Fruit fly (Drosophila melanogaster): ENCODE data around the gene ppk21.

ppk21 gene

dm6 chr3R:29690539-29690852 is 25.9 kb downstream of the ppk21 start (continued):
- TF ChIP-seq GATAe (GFP tag; conservative IDR thresholded peaks at IDR 0.05): no peak
- no peak for TF ChIP-seq insv (GFP tag; optimal IDR thresholded peaks at IDR 0.05)
- no peak for TF ChIP-seq CrebB (tag; optimal IDR thresholded peaks at IDR 0.05)
- no peak for TF ChIP-seq Awh (GFP tag; IDR thresholded peaks at IDR 0.05)
- no peak for TF ChIP-seq Hey (tag; optimal IDR thresholded peaks at IDR 0.05)
- TF ChIP-seq CG34224 (GFP tag; IDR thresholded peaks at IDR 0.05; ENCODE audit: partially characterized antibody): no peak
- peak; percentile 53 for TF ChIP-seq gsb-n (tag; optimal IDR thresholded peaks at IDR 0.05)
- peak; percentile 30 for TF ChIP-seq CG10267 (tag; optimal IDR thresholded peaks at IDR 0.05)
- TF ChIP-seq slp2 (GFP tag; optimal IDR thresholded peaks at IDR 0.05): peak; percentile 11
- no peak for TF ChIP-seq cwo (GFP tag; optimal IDR thresholded peaks at IDR 0.05)
- no peak for TF ChIP-seq schlank (tag; optimal IDR thresholded peaks at IDR 0.05)
- no peak for TF ChIP-seq CG32532 (GFP tag; IDR thresholded peaks at IDR 0.05)
- no peak for TF ChIP-seq CG8290 (GFP tag; optimal IDR thresholded peaks at IDR 0.05)
- no peak for TF ChIP-seq CG8290 (tag; optimal IDR thresholded peaks at IDR 0.05)
- TF ChIP-seq CkIIα-i1 (GFP tag; IDR thresholded peaks at IDR 0.05): no peak
- peak; percentile 37 for TF ChIP-seq Xbp1 (GFP tag; optimal IDR thresholded peaks at IDR 0.05)
- TF ChIP-seq CG4820 (GFP tag; optimal IDR thresholded peaks at IDR 0.05): peak; percentile 24
- peak; percentile 26 for TF ChIP-seq CG1602 (GFP tag; optimal IDR thresholded peaks at IDR 0.05)
- no peak for TF ChIP-seq CG1832 (GFP tag; optimal IDR thresholded peaks at IDR 0.05)
- TF ChIP-seq Nf-YC (tag; optimal IDR thresholded peaks at IDR 0.05): no peak
- peak; percentile 29; the same call in 1 of the 3 replicates for TF ChIP-seq Aef1 (GFP tag; IDR thresholded peaks at IDR 0.05)
- peak; percentile 53 for TF ChIP-seq Ssrp (tag; optimal IDR thresholded peaks at IDR 0.05)
- no peak for TF ChIP-seq CG1792 (GFP tag; optimal IDR thresholded peaks at IDR 0.05)
- no peak for TF ChIP-seq salm (tag; optimal IDR thresholded peaks at IDR 0.05)
- peak; percentile 95 for TF ChIP-seq sens (GFP tag)
- TF ChIP-seq bab2 (GFP tag; optimal IDR thresholded peaks at IDR 0.05): peak; percentile 28
- TF ChIP-seq Fer1 (GFP tag; optimal IDR thresholded peaks at IDR 0.05): no peak
- peak; percentile 68 for TF ChIP-seq CG10979 (tag; optimal IDR thresholded peaks at IDR 0.05)
- no peak for TF ChIP-seq shn (GFP tag; optimal IDR thresholded peaks at IDR 0.05)
- no peak for TF ChIP-seq maf-S (GFP tag; optimal IDR thresholded peaks at IDR 0.05)
- no peak for TF ChIP-seq her (GFP tag; optimal IDR thresholded peaks at IDR 0.05)
- TF ChIP-seq CG18764 (GFP tag; optimal IDR thresholded peaks at IDR 0.05): no peak
- TF ChIP-seq B-H1 (GFP tag; IDR thresholded peaks at IDR 0.05): no peak
- no peak for TF ChIP-seq H15 (GFP tag; IDR thresholded peaks at IDR 0.05)
- TF ChIP-seq croc (GFP tag; conservative IDR thresholded peaks at IDR 0.05): peak; percentile 41; the same call in 1 of the 3 replicates
- TF ChIP-seq kni (GFP tag; optimal IDR thresholded peaks at IDR 0.05): peak; percentile 9
- no peak for TF ChIP-seq da (GFP tag; optimal IDR thresholded peaks at IDR 0.05)
- TF ChIP-seq Lpt (GFP tag; optimal IDR thresholded peaks at IDR 0.05): no peak
- TF ChIP-seq CG32772 (GFP tag; IDR thresholded peaks at IDR 0.05): no peak
- peak; percentile 74 for TF ChIP-seq vvl (GFP tag; IDR thresholded peaks at IDR 0.05)
- TF ChIP-seq CG31388 (GFP tag; optimal IDR thresholded peaks at IDR 0.05): no peak
- no peak for TF ChIP-seq dm (GFP tag; optimal IDR thresholded peaks at IDR 0.05)
- no peak for TF ChIP-seq CG8478 (optimal IDR thresholded peaks at IDR 0.05)
- TF ChIP-seq Chrac-16 (GFP tag; optimal IDR thresholded peaks at IDR 0.05): peak; percentile 0
- no peak for TF ChIP-seq CG4730 (GFP tag; IDR thresholded peaks at IDR 0.05)
- TF ChIP-seq crc (GFP tag; optimal IDR thresholded peaks at IDR 0.05): no peak
- TF ChIP-seq unpg (GFP tag; optimal IDR thresholded peaks at IDR 0.05): peak; percentile 61
- TF ChIP-seq Eip74EF (GFP tag; optimal IDR thresholded peaks at IDR 0.05): peak in 1 of 2 experiments; percentile 12
- no peak for TF ChIP-seq gcm (GFP tag; optimal IDR thresholded peaks at IDR 0.05)
- TF ChIP-seq CG12659 (GFP tag; optimal IDR thresholded peaks at IDR 0.05): no peak
- peak; percentile 59 for TF ChIP-seq dysf (GFP tag; IDR thresholded peaks at IDR 0.05)
- no peak for TF ChIP-seq CG17186 (GFP tag; optimal IDR thresholded peaks at IDR 0.05)
- TF ChIP-seq CG17568 (GFP tag; optimal IDR thresholded peaks at IDR 0.05): peak; percentile 8

Data from whole organism, embryonic.